Worm (Caenorhabditis elegans) whole organism, L4/young adult: Measurements from ENCODE around the gene dct-11.

Experiments
- W03F9.2 ChIP-seq: fragments of 150-350 bp; optimal IDR thresholded peaks from 2 replicates; lab custom pipeline; 2014; ENCODE audit warnings: missing biosample characterization, missing genetic modification characterization
- dao-5 ChIP-seq: sonication (generic microtip); optimal IDR thresholded peaks from 2 replicates; lab custom pipeline; 2016; ENCODE audit warnings: missing genotype, missing genetic modification characterization, moderate library complexity, missing compliant biosample characterization
- him-1 ChIP-seq: sonication (generic microtip); optimal IDR thresholded peaks from 2 replicates; lab custom pipeline; 2016; ENCODE audit warnings: missing genotype, missing genetic modification reagents, missing genetic modification characterization, missing compliant biosample characterization

dct-11 gene

ce11 chrX:5841060-5841642 lies 1.6 kb upstream of the dct-11 start, which contains the start of gene puf-9:
Gene puf-9 (plus strand): TSS chrX:5841592.
- peak; percentile 83 for TF ChIP-seq W03F9.2 (tag; lab: Kevin White, UChicago)
- TF ChIP-seq him-1: peak; percentile 96
- TF ChIP-seq dao-5 (tag; lab: Kevin White, UChicago): peak; percentile 61

- TF ChIP-seq him-1 (no peak), dao-5 (tag; lab: Kevin White, UChicago) (no peak), W03F9.2 (tag; lab: Kevin White, UChicago) (no peak)
Observed at ce11 chrX:5839143-5839542, 435 bp downstream of the dct-11 start.

- TF ChIP-seq dao-5 (tag; lab: Kevin White, UChicago) (no peak), W03F9.2 (tag; lab: Kevin White, UChicago) (no peak)
Observed at ce11 chrX:5837035-5837434, 2.5 kb downstream of the dct-11 start.

ce11 chrX:5836527-5836926 lies 3.1 kb downstream of the dct-11 start:
- TF ChIP-seq W03F9.2 (tag; lab: Kevin White, UChicago) (no peak), dao-5 (tag; lab: Kevin White, UChicago) (no peak), him-1 (no peak)

ce11 chrX:5834581-5835481 lies 4.7 kb downstream of the dct-11 start, which contains the start of gene F13D11.4:
Gene F13D11.4 (minus strand): TSS chrX:5834805.
- TF ChIP-seq W03F9.2 (tag; lab: Kevin White, UChicago): no peak
- TF ChIP-seq dao-5 (tag; lab: Kevin White, UChicago): no peak
- TF ChIP-seq him-1: no peak

- TF ChIP-seq dao-5 (tag; lab: Kevin White, UChicago) (no peak), him-1 (no peak), W03F9.2 (tag; lab: Kevin White, UChicago) (no peak)
Observed at ce11 chrX:5831827-5832226, 7.8 kb downstream of the dct-11 start.

ce11 chrX:5829175-5829574 lies 10.4 kb downstream of the dct-11 start, which contains the start of gene acp-5:
Gene acp-5 (plus strand): TSS chrX:5829435.
- TF ChIP-seq W03F9.2 (tag; lab: Kevin White, UChicago) (no peak), him-1 (no peak), dao-5 (tag; lab: Kevin White, UChicago) (no peak)

- TF ChIP-seq him-1 (no peak), dao-5 (tag; lab: Kevin White, UChicago) (no peak), W03F9.2 (tag; lab: Kevin White, UChicago) (no peak)
Observed at ce11 chrX:5828085-5828484, 11.5 kb downstream of the dct-11 start.

ce11 chrX:5826976-5827375 lies 12.6 kb downstream of the dct-11 start:
- TF ChIP-seq W03F9.2 (tag; lab: Kevin White, UChicago) (no peak), him-1 (no peak), dao-5 (tag; lab: Kevin White, UChicago) (no peak)

ce11 chrX:5821842-5822241 lies 17.7 kb downstream of the dct-11 start, which contains the start of gene hbl-1:
Gene hbl-1 (plus strand): TSS chrX:5822142.
- no peak for TF ChIP-seq him-1
- no peak for TF ChIP-seq dao-5 (tag; lab: Kevin White, UChicago)
- no peak for TF ChIP-seq W03F9.2 (tag; lab: Kevin White, UChicago)

ce11 chrX:5820880-5821279 lies 18.7 kb downstream of the dct-11 start:
- TF ChIP-seq him-1 (no peak), W03F9.2 (tag; lab: Kevin White, UChicago) (no peak), dao-5 (tag; lab: Kevin White, UChicago) (no peak)

ce11 chrX:5819702-5820470 lies 19.7 kb downstream of the dct-11 start:
- peak; percentile 66 for TF ChIP-seq him-1
- TF ChIP-seq dao-5 (tag; lab: Kevin White, UChicago): no peak

- TF ChIP-seq W03F9.2 (tag; lab: Kevin White, UChicago) (no peak), dao-5 (tag; lab: Kevin White, UChicago) (no peak), him-1 (no peak)
Observed at ce11 chrX:5818176-5818575, 21.4 kb downstream of the dct-11 start.
